Fruit fly (Drosophila melanogaster) Kc167 (cell line): ENCODE results near the gene Tl.

Experiments
- Myc ChIP-seq: fragments of >200 bp; optimal IDR thresholded peaks from 2 replicates; lab custom pipeline; 2017; ENCODE audit warnings: missing external identifiers
- Sin3A ChIP-seq: fragments of >200 bp; optimal IDR thresholded peaks from 2 replicates; lab custom pipeline; 2018; ENCODE audit warnings: missing external identifiers
- h ChIP-seq: fragments of >200 bp; optimal IDR thresholded peaks from 3 replicates; lab custom pipeline; 2018; ENCODE audit warnings: missing external identifiers
- insv ChIP-seq: fragments of >200 bp; optimal IDR thresholded peaks from 3 replicates; lab custom pipeline; 2018; ENCODE audit warnings: missing external identifiers
- psq ChIP-seq: fragments of >200 bp; optimal IDR thresholded peaks from 2 replicates; lab custom pipeline; 2017; ENCODE audit warnings: missing external identifiers
- ttk ChIP-seq: sonication (Bioruptor generic); optimal IDR thresholded peaks from 2 replicates; lab custom pipeline; 2017; ENCODE audit warnings: missing external identifiers

DNA sequence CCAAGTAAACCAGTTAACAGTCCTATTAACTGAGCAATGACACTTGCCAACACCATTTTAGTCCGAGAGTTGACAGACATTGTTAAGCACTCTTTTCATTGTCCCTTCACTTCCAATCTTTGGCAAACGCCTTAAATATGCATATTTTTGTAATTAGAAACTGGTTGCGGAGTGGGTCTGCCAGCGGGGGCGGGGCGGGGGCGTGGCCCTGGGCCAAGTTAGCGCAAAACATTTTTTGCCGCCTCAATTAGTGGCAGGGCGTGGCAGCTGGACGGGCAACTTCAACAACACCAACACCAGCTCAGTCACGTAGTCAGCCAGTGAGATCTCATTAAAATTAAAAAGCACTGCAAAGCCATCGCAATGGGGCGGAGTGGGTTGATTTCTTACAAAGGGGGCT is 37.1 kb upstream of the Tl start:
- TF ChIP-seq h (lab: Kevin White, UChicago): no peak
- no peak for TF ChIP-seq ttk (lab: Kevin White, UChicago)
- no peak for TF ChIP-seq psq (lab: Kevin White, UChicago)
- no peak for TF ChIP-seq Myc (lab: Kevin White, UChicago)
- no peak for TF ChIP-seq Sin3A
- no peak for TF ChIP-seq insv (lab: Kevin White, UChicago)
